Worm (Caenorhabditis elegans) whole organism, mixed stage, embryonic: ENCODE data around the gene saps-1.

Experiments used
- ceh-83 ChIP-seq: fragments of 200-800 bp; sonication (Bioruptor generic); optimal IDR thresholded peaks from 2 replicates; lab custom pipeline; 2018; ENCODE audit warnings: mild to moderate bottlenecking, missing genetic modification characterization, missing compliant biosample characterization
- elt-1 ChIP-seq: sonication (generic microtip); optimal IDR thresholded peaks from 2 replicates; lab custom pipeline; 2017; ENCODE audit warnings: missing genetic modification characterization, mild to moderate bottlenecking, missing compliant biosample characterization, antibody characterized with exemption, moderate library complexity, borderline replicate concordance; ENCODE audit not compliant: insufficient read depth
- ham-2 ChIP-seq: fragments of 200-800 bp; sonication (Bioruptor generic); optimal IDR thresholded peaks from 2 replicates; lab custom pipeline; 2018; ENCODE audit warnings: mild to moderate bottlenecking, missing genetic modification characterization, missing compliant biosample characterization
- lin-13 ChIP-seq: fragments of 150-350 bp; optimal IDR thresholded peaks from 2 replicates; lab custom pipeline; 2014; ENCODE audit warnings: missing biosample characterization, missing genetic modification characterization
- mls-2 ChIP-seq: sonication (generic microtip); optimal IDR thresholded peaks from 2 replicates; lab custom pipeline; 2016; ENCODE audit warnings: mild to moderate bottlenecking, missing genetic modification characterization, moderate library complexity, missing compliant biosample characterization
- nhr-237 ChIP-seq: fragments of 150-350 bp; optimal IDR thresholded peaks from 2 replicates; lab custom pipeline; 2014; ENCODE audit warnings: missing biosample characterization, missing genetic modification characterization
- nhr-28 ChIP-seq: fragments of 150-350 bp; optimal IDR thresholded peaks from 2 replicates; lab custom pipeline; 2014; ENCODE audit warnings: missing biosample characterization, missing genetic modification characterization
- nhr-76 ChIP-seq: sonication (generic microtip); optimal IDR thresholded peaks from 2 replicates; lab custom pipeline; 2017; ENCODE audit warnings: missing biosample characterization, missing genetic modification characterization

DNA sequence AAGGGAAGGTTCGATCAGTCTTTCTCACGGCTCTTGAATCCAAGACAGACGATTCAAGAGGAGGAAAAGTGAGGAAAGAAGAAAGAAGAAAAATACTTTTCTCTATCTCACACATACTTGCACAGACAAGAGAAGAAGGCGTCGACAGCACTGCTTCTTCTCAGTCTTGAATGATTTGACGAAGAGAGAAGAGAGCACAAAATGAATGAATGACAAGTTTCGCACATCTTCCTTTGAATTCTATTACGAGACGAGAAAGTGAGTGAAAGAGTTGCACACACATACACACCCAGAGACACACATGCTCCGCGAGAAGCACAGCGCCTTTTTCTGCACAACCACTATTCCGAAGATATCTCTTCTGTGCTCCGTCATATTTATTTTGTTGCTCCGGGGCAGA is 38.2 kb downstream of the saps-1 start:
- TF ChIP-seq nhr-237 (tag; lab: Kevin White, UChicago), result no peak
- no peak for TF ChIP-seq elt-1 (tag; lab: Kevin White, UChicago)
- no peak for TF ChIP-seq ceh-83
- no peak for TF ChIP-seq nhr-76 (tag; lab: Kevin White, UChicago)
- no peak for TF ChIP-seq mls-2 (tag; lab: Kevin White, UChicago)
- TF ChIP-seq lin-13 (tag; lab: Kevin White, UChicago), result no peak
- TF ChIP-seq ham-2 (GFP tag; lab: Kevin White, UChicago), result no peak
- no peak for TF ChIP-seq nhr-28
